Worm (Caenorhabditis elegans): ENCODE data around the gene Y45G5AM.5.

The Y45G5AM.5 gene

DNA sequence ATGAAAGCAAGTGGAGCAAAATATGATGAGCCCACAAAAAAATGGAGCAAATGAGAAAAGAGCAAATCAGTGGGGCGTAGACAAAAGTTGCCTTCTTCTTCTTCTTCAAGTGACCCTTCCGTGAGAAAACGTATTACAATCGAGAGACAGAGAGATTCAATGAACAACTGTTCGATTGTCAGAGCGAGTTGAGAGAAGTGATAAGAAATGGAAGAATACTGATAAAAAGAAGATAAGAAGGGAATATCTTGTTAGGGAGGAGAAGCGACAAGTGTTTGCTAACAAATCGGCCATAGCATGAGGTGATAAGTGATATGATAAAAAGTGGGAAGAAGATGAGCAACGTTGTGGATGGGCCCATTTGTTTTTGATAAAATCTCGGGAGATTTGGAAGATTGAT, 2.9 kb upstream of the Y45G5AM.5 start (continued):
- TF ChIP-seq ceh-28 (tag; optimal IDR thresholded peaks at IDR 0.05) = no peak
- TF ChIP-seq nhr-10 (tag; optimal IDR thresholded peaks at IDR 0.05) = no peak
- no peak for TF ChIP-seq T20F7.1 (GFP tag; optimal IDR thresholded peaks at IDR 0.05)
- TF ChIP-seq zag-1 (tag; optimal IDR thresholded peaks at IDR 0.05) = no peak
- TF ChIP-seq nhr-25 (tag; optimal IDR thresholded peaks at IDR 0.05; ENCODE audit: borderline replicate concordance, insufficient read depth) = no peak
- TF ChIP-seq nhr-76 (tag; optimal IDR thresholded peaks at IDR 0.05) = no peak
- TF ChIP-seq saeg-2 (GFP tag; IDR thresholded peaks at IDR 0.05) = no peak
- TF ChIP-seq mxl-3 (GFP tag; optimal IDR thresholded peaks at IDR 0.05) = peak; percentile 13
- TF ChIP-seq ceh-82 (tag; optimal IDR thresholded peaks at IDR 0.05) = no peak
- TF ChIP-seq daf-16 (GFP tag; optimal IDR thresholded peaks at IDR 0.05) = peak in 1 of 2 experiments; percentile 40
- no peak for TF ChIP-seq daf-16 (tag; optimal IDR thresholded peaks at IDR 0.05)
- no peak for TF ChIP-seq T26A8.4 (GFP tag; IDR thresholded peaks at IDR 0.05)
- TF ChIP-seq D1046.2 (GFP tag; IDR thresholded peaks at IDR 0.05) = no peak
- TF ChIP-seq zip-11 (GFP tag; IDR thresholded peaks at IDR 0.05) = no peak
- no peak for TF ChIP-seq pqm-1 (tag; optimal IDR thresholded peaks at IDR 0.05)
- TF ChIP-seq lim-7 (GFP tag; IDR thresholded peaks at IDR 0.05) = no peak
- TF ChIP-seq nhr-28 (tag; optimal IDR thresholded peaks at IDR 0.05) = peak; percentile 32
- TF ChIP-seq lin-1 (GFP tag; IDR thresholded peaks at IDR 0.05) = no peak
- TF ChIP-seq nhr-11 (tag; optimal IDR thresholded peaks at IDR 0.05) = peak; percentile 20
- no peak for TF ChIP-seq zfp-3 (GFP tag; conservative IDR thresholded peaks at IDR 0.05)
- TF ChIP-seq ztf-7 (tag; optimal IDR thresholded peaks at IDR 0.05) = no peak
- no peak for TF ChIP-seq mep-1 (tag; optimal IDR thresholded peaks at IDR 0.05)
- no peak for TF ChIP-seq F37D6.2 (tag; optimal IDR thresholded peaks at IDR 0.05)
- TF ChIP-seq F10B5.3 (tag; optimal IDR thresholded peaks at IDR 0.05) = no peak
- no peak for TF ChIP-seq nhr-41 (GFP tag; IDR thresholded peaks at IDR 0.05)
- peak in 1 of 2 experiments; percentile 72 for TF ChIP-seq unc-62 (GFP tag; optimal IDR thresholded peaks at IDR 0.05 in 1 of 2)
- no peak for TF ChIP-seq unc-62 (tag; optimal IDR thresholded peaks at IDR 0.05)
- no peak for TF ChIP-seq nhr-77 (tag; optimal IDR thresholded peaks at IDR 0.05)
- TF ChIP-seq Y48G9A.11 (GFP tag; IDR thresholded peaks at IDR 0.05) = no peak
- no peak for TF ChIP-seq dmd-6 (GFP tag; IDR thresholded peaks at IDR 0.05)
- no peak for TF ChIP-seq madf-9 (GFP tag; conservative IDR thresholded peaks at IDR 0.05)
- no peak for TF ChIP-seq F49E8.2 (tag; optimal IDR thresholded peaks at IDR 0.05; ENCODE audit: borderline replicate concordance)
- TF ChIP-seq ceh-44 (GFP tag; IDR thresholded peaks at IDR 0.05) = no peak
- TF ChIP-seq tag-97 (GFP tag; IDR thresholded peaks at IDR 0.05) = no peak
- TF ChIP-seq php-3 (GFP tag; IDR thresholded peaks at IDR 0.05) = no peak
- no peak for TF ChIP-seq snpc-1.2 (GFP tag; IDR thresholded peaks at IDR 0.05)
- no peak for TF ChIP-seq Y5F2A.4 (GFP tag; optimal IDR thresholded peaks at IDR 0.05)
- TF ChIP-seq aly-2 (tag; optimal IDR thresholded peaks at IDR 0.05) = no peak

- no peak for TF ChIP-seq ceh-82 (tag; optimal IDR thresholded peaks at IDR 0.05)
- no peak for TF ChIP-seq ceh-28 (tag; optimal IDR thresholded peaks at IDR 0.05)
- TF ChIP-seq ceh-32 (tag; optimal IDR thresholded peaks at IDR 0.05; ENCODE audit: poor library complexity) = no peak
- no peak for TF ChIP-seq dmd-9 (GFP tag; IDR thresholded peaks at IDR 0.05)
- TF ChIP-seq egl-43 (GFP tag; IDR thresholded peaks at IDR 0.05) = no peak
- TF ChIP-seq lin-29 (GFP tag; IDR thresholded peaks at IDR 0.05) = no peak
- TF ChIP-seq ctbp-1 (GFP tag; IDR thresholded peaks at IDR 0.05) = no peak
- no peak for TF ChIP-seq zfp-2 (tag; optimal IDR thresholded peaks at IDR 0.05)
- TF ChIP-seq ztf-11 (tag; optimal IDR thresholded peaks at IDR 0.05) = no peak
- no peak for TF ChIP-seq dve-1 (tag; optimal IDR thresholded peaks at IDR 0.05; ENCODE audit: insufficient read depth)
- TF ChIP-seq rbr-2 (tag; optimal IDR thresholded peaks at IDR 0.05) = no peak
- TF ChIP-seq pha-4 (GFP tag; IDR thresholded peaks at IDR 0.05) = no peak
- no peak for TF ChIP-seq pha-4 (tag; optimal IDR thresholded peaks at IDR 0.05)
These were observed 2.7 kb downstream of the Y45G5AM.5 start, which contains the start of gene Y45G5AM.4 for ce11 chrV:4162922-4163321. Y45G5AM.4 (plus strand) TSS chrV:4163222.
